Worm (Caenorhabditis elegans): ENCODE measurements around the gene Y49F6A.11.

DNA sequence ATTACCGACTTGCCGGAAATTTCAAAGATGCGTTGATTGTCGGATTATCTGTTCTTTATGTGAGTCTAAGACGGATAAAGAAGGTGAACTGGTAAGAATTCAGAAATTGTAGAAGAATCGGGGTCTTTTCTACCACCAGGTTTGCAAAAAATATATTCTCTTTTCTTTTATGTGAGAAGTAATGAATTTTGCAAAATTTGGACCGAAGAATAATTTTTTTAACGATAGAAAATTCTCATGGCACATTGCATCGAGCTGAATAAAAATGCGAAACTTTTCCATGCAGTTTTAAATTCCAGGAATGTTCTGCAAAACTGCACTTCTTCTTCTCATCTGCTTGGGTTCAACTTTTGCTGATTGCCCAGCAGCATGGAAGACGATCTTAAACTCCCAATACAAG lies 25.4 kb downstream of the Y49F6A.11 start, which contains the start of gene clec-130:
- TF ChIP-seq med-1 (GFP tag; optimal IDR thresholded peaks at IDR 0.05; ENCODE audit: insufficient read depth) (no peak), cog-1 (tag; optimal IDR thresholded peaks at IDR 0.05) (no peak), T22C8.4 (GFP tag; IDR thresholded peaks at IDR 0.05) (no peak), tab-1 (GFP tag; IDR thresholded peaks at IDR 0.05) (no peak), flt-1 (GFP tag; IDR thresholded peaks at IDR 0.05) (no peak)
